Worm (Caenorhabditis elegans): ENCODE results near the gene igcm-1.

ce11 chrX:830185-830584, 21.1 kb downstream of the igcm-1 start:
- TF ChIP-seq ama-1 (optimal IDR thresholded peaks at IDR 0.05) (no peak), pha-4 (tag; optimal IDR thresholded peaks at IDR 0.05) (no peak), hlh-13 (GFP tag; optimal IDR thresholded peaks at IDR 0.05) (no peak), F13H6.1 (tag; optimal IDR thresholded peaks at IDR 0.05) (no peak), ahr-1 (tag; optimal IDR thresholded peaks at IDR 0.05) (no peak), ets-4 (tag; optimal IDR thresholded peaks at IDR 0.05) (no peak), nhr-11 (tag; optimal IDR thresholded peaks at IDR 0.05) (no peak), pag-3 (tag; optimal IDR thresholded peaks at IDR 0.05; ENCODE audit: borderline replicate concordance) (no peak), lin-11 (tag; optimal IDR thresholded peaks at IDR 0.05) (no peak), unc-55 (GFP tag; optimal IDR thresholded peaks at IDR 0.05) (no peak), hlh-15 (tag; optimal IDR thresholded peaks at IDR 0.05) (no peak), unc-42 (tag; optimal IDR thresholded peaks at IDR 0.05) (no peak), tbx-2 (tag; optimal IDR thresholded peaks at IDR 0.05) (no peak)

Data from whole organism, late embryonic.